Fruit fly (Drosophila melanogaster): ENCODE results near the gene Dad1.

Gene Dad1

dm6 chr2L:8333624-8334023 is 50.3 kb downstream of the Dad1 start:
- TF ChIP-seq CG14711 (tag; optimal IDR thresholded peaks at IDR 0.05): no peak
- no peak for TF ChIP-seq cnc (optimal IDR thresholded peaks at IDR 0.05)
- no peak for TF ChIP-seq kay (GFP tag; ENCODE audit: borderline replicate concordance)
- no peak for TF ChIP-seq toe (GFP tag; optimal IDR thresholded peaks at IDR 0.05)
- no peak for TF ChIP-seq Crg-1 (GFP tag; optimal IDR thresholded peaks at IDR 0.05)
- TF ChIP-seq Hr96 (GFP tag; optimal IDR thresholded peaks at IDR 0.05): no peak
- no peak for TF ChIP-seq tj (GFP tag; optimal IDR thresholded peaks at IDR 0.05)
- no peak for TF ChIP-seq cic (GFP tag; optimal IDR thresholded peaks at IDR 0.05)
